Worm (Caenorhabditis elegans) whole organism, L1 larva: ENCODE measurements around the gene cid-1.

Source experiments
- C04F5.9 ChIP-seq: sonication (generic microtip); optimal IDR thresholded peaks from 2 replicates; lab custom pipeline; 2016; ENCODE audit warnings: missing genetic modification characterization, missing compliant biosample characterization
- ceh-82 ChIP-seq, 3 experiments: fragments of 150-350 bp in 1 of 3; sonication (generic microtip) in 2 of 3; optimal IDR thresholded peaks; 2 replicates each; lab custom pipeline; 2014 to 2017; ENCODE audit warnings: missing biosample characterization in 3 of 3, missing genetic modification characterization in 3 of 3
- egl-27 ChIP-seq, 2 experiments: fragments of 150-350 bp in 1 of 2; sonication (generic microtip); optimal IDR thresholded peaks; 3 replicates each; lab custom pipeline; 2017 to 2018; ENCODE audit warnings: missing biosample characterization in 2 of 2, missing genetic modification characterization in 2 of 2, missing genetic modification reagents in 2 of 2
- fkh-10 ChIP-seq: sonication (generic microtip); optimal IDR thresholded peaks from 2 replicates; lab custom pipeline; 2017; ENCODE audit warnings: missing biosample characterization, missing genetic modification reagents, missing genetic modification characterization
- jun-1 ChIP-seq: fragments of 150-350 bp; optimal IDR thresholded peaks from 2 replicates; lab custom pipeline; 2014; ENCODE audit warnings: missing biosample characterization, missing genetic modification reagents, missing genetic modification characterization
- nhr-237 ChIP-seq: fragments of 150-350 bp; optimal IDR thresholded peaks from 2 replicates; lab custom pipeline; 2014; ENCODE audit warnings: missing biosample characterization, missing genetic modification characterization
- nhr-28 ChIP-seq: fragments of 150-350 bp; optimal IDR thresholded peaks from 2 replicates; lab custom pipeline; 2014; ENCODE audit warnings: missing biosample characterization, missing genetic modification characterization
- unc-62 ChIP-seq: fragments of 150-350 bp; optimal IDR thresholded peaks from 2 replicates; lab custom pipeline; 2014; ENCODE audit warnings: missing biosample characterization, missing genetic modification reagents, missing genetic modification characterization
- ztf-11 ChIP-seq, 2 experiments: sonication (generic microtip); optimal IDR thresholded peaks; 2 replicates each; lab custom pipeline; 2016 to 2017; ENCODE audit warnings: missing genetic modification characterization in 2 of 2, missing biosample characterization in 1 of 2, missing compliant biosample characterization in 1 of 2

DNA sequence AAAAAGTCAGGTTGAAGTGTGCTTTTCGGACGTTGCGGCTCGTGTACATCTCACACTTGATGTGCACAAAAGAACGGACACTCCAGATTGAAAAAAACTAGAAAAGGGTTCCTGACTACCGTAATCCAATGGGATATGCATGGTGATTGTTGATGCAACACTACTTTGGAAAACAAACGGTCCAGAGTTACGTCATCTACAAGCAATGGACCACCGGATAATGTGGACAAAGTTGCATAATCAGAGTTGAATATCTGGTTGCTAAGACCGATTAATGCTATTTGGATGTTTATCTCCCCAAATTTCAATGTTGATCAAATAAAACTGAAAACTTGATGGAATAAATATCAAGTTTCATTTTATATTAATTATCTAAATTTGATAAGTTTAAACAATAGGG lies 23.7 kb upstream of the cid-1 start:
- TF ChIP-seq nhr-28 (tag; lab: Kevin White, UChicago) (no peak), egl-27 (tag; optimal IDR thresholded peaks at IDR 0.05; lab: Kevin White, UChicago) (no peak), ztf-11 (tag; optimal IDR thresholded peaks at IDR 0.05; lab: Kevin White, UChicago) (no peak), C04F5.9 (tag; lab: Kevin White, UChicago) (no peak), ceh-82 (tag; optimal IDR thresholded peaks at IDR 0.05; lab: Kevin White, UChicago) (no peak), nhr-237 (no peak), fkh-10 (GFP tag; lab: Kevin White, UChicago) (no peak), jun-1 (tag; lab: Kevin White, UChicago) (no peak), unc-62 (GFP tag; lab: Kevin White, UChicago) (no peak)
